Worm (Caenorhabditis elegans) whole organism, young adult: ENCODE measurements around the gene K11C4.2.

Experiments
- B0261.1 ChIP-seq: sonication (generic microtip); optimal IDR thresholded peaks from 2 replicates; lab custom pipeline; 2016; ENCODE audit warnings: mild to moderate bottlenecking, missing genetic modification characterization, moderate library complexity, missing compliant biosample characterization
- C17E4.6 ChIP-seq: fragments of 200-800 bp; sonication (Bioruptor generic); IDR thresholded peaks from 2 replicates; pipeline ENCODE4 v1.3.6; 2022; ENCODE audit warnings: missing genetic modification reagents, missing genetic modification characterization, missing compliant biosample characterization
- F10E7.11 ChIP-seq: sonication (generic microtip); optimal IDR thresholded peaks from 2 replicates; lab custom pipeline; 2017; ENCODE audit warnings: mild to moderate bottlenecking, missing genetic modification characterization, moderate library complexity, missing compliant biosample characterization
- F23B12.7 ChIP-seq: sonication (generic microtip); optimal IDR thresholded peaks from 2 replicates; lab custom pipeline; 2017; ENCODE audit warnings: missing genetic modification characterization, mild to moderate bottlenecking, missing compliant biosample characterization, antibody characterized with exemption, moderate library complexity; ENCODE audit not compliant: insufficient read depth
- F37B4.10 ChIP-seq: fragments of 200-800 bp; sonication (Bioruptor generic); IDR thresholded peaks from 2 replicates; pipeline ENCODE4 v1.3.6; 2022; ENCODE audit warnings: missing genetic modification characterization, missing compliant biosample characterization
- F52B5.7 ChIP-seq: sonication (generic microtip); optimal IDR thresholded peaks from 2 replicates; lab custom pipeline; 2016; ENCODE audit warnings: mild to moderate bottlenecking, missing genetic modification characterization, missing compliant biosample characterization
- F55B11.4 ChIP-seq: sonication (generic microtip); optimal IDR thresholded peaks from 2 replicates; lab custom pipeline; 2016; ENCODE audit warnings: missing compliant biosample characterization, missing genetic modification characterization, borderline replicate concordance; ENCODE audit not compliant: insufficient read depth
- F57C9.4 ChIP-seq: sonication (generic microtip); optimal IDR thresholded peaks from 2 replicates; lab custom pipeline; 2017; ENCODE audit warnings: mild to moderate bottlenecking, missing genetic modification characterization, missing compliant biosample characterization
- T26A5.8 ChIP-seq: sonication (generic microtip); optimal IDR thresholded peaks from 2 replicates; lab custom pipeline; 2016; ENCODE audit warnings: missing genetic modification characterization, missing compliant biosample characterization
- Y79H2A.3 ChIP-seq: fragments of 200-800 bp; sonication (Bioruptor generic); conservative IDR thresholded peaks from 2 replicates; pipeline ENCODE4 v1.3.6; 2022; ENCODE audit warnings: missing genetic modification reagents, missing genetic modification characterization, missing compliant biosample characterization
- ZK185.1 ChIP-seq: sonication (generic microtip); optimal IDR thresholded peaks from 2 replicates; lab custom pipeline; 2016; ENCODE audit warnings: mild to moderate bottlenecking, missing genetic modification characterization, missing compliant biosample characterization; ENCODE audit not compliant: poor library complexity, severe bottlenecking
- atf-7 ChIP-seq: sonication (generic microtip); optimal IDR thresholded peaks from 2 replicates; lab custom pipeline; 2017; ENCODE audit warnings: mild to moderate bottlenecking, missing genetic modification characterization, missing compliant biosample characterization
- attf-3 ChIP-seq: fragments of 200-800 bp; sonication (Bioruptor generic); conservative IDR thresholded peaks from 2 replicates; pipeline ENCODE4 v1.3.6; 2022; ENCODE audit warnings: missing genetic modification reagents, missing genetic modification characterization, missing compliant biosample characterization
- attf-6 ChIP-seq: fragments of 200-800 bp; sonication (Bioruptor generic); IDR thresholded peaks from 2 replicates; pipeline ENCODE4 v1.3.6; 2022; ENCODE audit warnings: missing genetic modification reagents, missing genetic modification characterization, missing compliant biosample characterization
- bed-2 ChIP-seq: fragments of 200-800 bp; sonication (Bioruptor generic); IDR thresholded peaks from 2 replicates; pipeline ENCODE4 v1.3.6; 2022; ENCODE audit warnings: missing genetic modification reagents, missing genetic modification characterization, missing compliant biosample characterization
- cebp-2 ChIP-seq: fragments of 200-800 bp; sonication (Bioruptor generic); IDR thresholded peaks from 2 replicates; pipeline ENCODE4 v1.3.6; 2022; ENCODE audit warnings: missing genetic modification characterization, missing compliant biosample characterization
- ceh-27 ChIP-seq: fragments of 200-800 bp; sonication (Bioruptor generic); optimal IDR thresholded peaks from 2 replicates; lab custom pipeline; 2018; ENCODE audit warnings: mild to moderate bottlenecking, missing genetic modification characterization, moderate library complexity, missing compliant biosample characterization
- chd-7 ChIP-seq: sonication (generic microtip); optimal IDR thresholded peaks from 2 replicates; lab custom pipeline; 2016; ENCODE audit warnings: mild to moderate bottlenecking, missing genetic modification characterization, moderate library complexity, missing compliant biosample characterization
- dpff-1 ChIP-seq: sonication (generic microtip); optimal IDR thresholded peaks from 2 replicates; lab custom pipeline; 2017; ENCODE audit warnings: mild to moderate bottlenecking, missing genetic modification characterization, missing compliant biosample characterization
- egl-18 ChIP-seq: fragments of 200-800 bp; sonication (Bioruptor generic); IDR thresholded peaks from 2 replicates; pipeline ENCODE4 v1.3.6; 2022; ENCODE audit warnings: missing genetic modification reagents, missing genetic modification characterization, missing compliant biosample characterization
- ets-4 ChIP-seq: fragments of 200-800 bp; sonication (Bioruptor generic); optimal IDR thresholded peaks from 2 replicates; lab custom pipeline; 2018; ENCODE audit warnings: mild to moderate bottlenecking, missing genetic modification characterization, missing compliant biosample characterization
- fkh-3 ChIP-seq: sonication (generic microtip); optimal IDR thresholded peaks from 2 replicates; lab custom pipeline; 2016; ENCODE audit warnings: mild to moderate bottlenecking, missing genetic modification characterization, missing compliant biosample characterization
- gei-17 ChIP-seq: fragments of 200-800 bp; sonication (Bioruptor generic); optimal IDR thresholded peaks from 2 replicates; lab custom pipeline; 2018; ENCODE audit warnings: mild to moderate bottlenecking, missing genetic modification characterization, missing compliant biosample characterization
- lag-1 ChIP-seq: fragments of 200-800 bp; sonication (Bioruptor generic); IDR thresholded peaks from 2 replicates; pipeline ENCODE4 v1.3.6; 2022; ENCODE audit warnings: missing genetic modification reagents, missing genetic modification characterization, missing compliant biosample characterization
- let-526 ChIP-seq: fragments of 200-800 bp; sonication (Bioruptor generic); IDR thresholded peaks from 2 replicates; pipeline ENCODE4 v1.3.6; 2022; ENCODE audit warnings: missing genetic modification reagents, missing genetic modification characterization, missing compliant biosample characterization
- lin-26 ChIP-seq: fragments of 200-800 bp; sonication (Bioruptor generic); IDR thresholded peaks from 2 replicates; pipeline ENCODE4 v1.3.6; 2022; ENCODE audit warnings: missing genetic modification reagents, missing genetic modification characterization, missing compliant biosample characterization
- lin-35 ChIP-seq, 3 experiments: fragments of 150-350 bp in 2 of 3; sonication (generic microtip) in 1 of 3; optimal IDR thresholded peaks; 2 replicates each; lab custom pipeline; 2014 to 2018; ENCODE audit warnings: missing biosample characterization in 3 of 3, missing genetic modification characterization in 3 of 3, missing genetic modification reagents in 3 of 3
- lsy-27 ChIP-seq: sonication (generic microtip); optimal IDR thresholded peaks from 2 replicates; lab custom pipeline; 2017; ENCODE audit warnings: missing genetic modification characterization, mild to moderate bottlenecking, missing compliant biosample characterization, antibody characterized with exemption, missing genotype, borderline replicate concordance; ENCODE audit not compliant: insufficient read depth
- madf-3 ChIP-seq: fragments of 200-800 bp; sonication (Bioruptor generic); IDR thresholded peaks from 2 replicates; pipeline ENCODE4 v1.3.6; 2022; ENCODE audit warnings: missing genetic modification reagents, missing genetic modification characterization, missing compliant biosample characterization
- madf-6 ChIP-seq: fragments of 200-800 bp; sonication (Bioruptor generic); IDR thresholded peaks from 2 replicates; pipeline ENCODE4 v1.3.6; 2022; ENCODE audit warnings: missing genetic modification reagents, missing genetic modification characterization, missing compliant biosample characterization
- madf-8 ChIP-seq: fragments of 200-800 bp; sonication (Bioruptor generic); conservative IDR thresholded peaks from 2 replicates; pipeline ENCODE4 v1.3.6; 2022; ENCODE audit warnings: missing genetic modification reagents, missing genetic modification characterization, missing compliant biosample characterization
- mel-28 ChIP-seq: sonication (generic microtip); optimal IDR thresholded peaks from 2 replicates; lab custom pipeline; 2016; ENCODE audit warnings: borderline replicate concordance, mild to moderate bottlenecking, missing genetic modification characterization, missing compliant biosample characterization
- mes-4 ChIP-seq: sonication (generic microtip); optimal IDR thresholded peaks from 2 replicates; lab custom pipeline; 2016; ENCODE audit warnings: missing genotype, missing genetic modification characterization, missing compliant biosample characterization
- nfyb-1 ChIP-seq: fragments of 200-800 bp; sonication (Bioruptor generic); IDR thresholded peaks from 2 replicates; pipeline ENCODE4 v1.3.6; 2022; ENCODE audit warnings: missing genetic modification reagents, missing genetic modification characterization, missing compliant biosample characterization
- nhr-179 ChIP-seq: sonication (generic microtip); optimal IDR thresholded peaks from 2 replicates; lab custom pipeline; 2016; ENCODE audit warnings: mild to moderate bottlenecking, missing genetic modification characterization, missing compliant biosample characterization
- nhr-90 ChIP-seq: sonication (generic microtip); optimal IDR thresholded peaks from 2 replicates; lab custom pipeline; 2016; ENCODE audit warnings: missing genotype, mild to moderate bottlenecking, missing genetic modification characterization, missing compliant biosample characterization
- rec-8 ChIP-seq, 2 experiments: sonication (generic microtip); optimal IDR thresholded peaks; 2 replicates each; lab custom pipeline; 2016; ENCODE audit warnings: mild to moderate bottlenecking in 2 of 2, missing genetic modification characterization in 2 of 2, missing genetic modification reagents in 2 of 2, missing genotype in 2 of 2, missing biosample characterization in 1 of 2, missing compliant biosample characterization in 1 of 2, moderate library complexity in 1 of 2
- rpc-1 ChIP-seq, 2 experiments: fragments of 150-350 bp in 1 of 2; sonication (generic microtip) in 1 of 2; optimal IDR thresholded peaks; 2 replicates each; lab custom pipeline; 2014 to 2018; ENCODE audit warnings: missing biosample characterization in 1 of 2, missing genetic modification characterization in 1 of 2, missing genetic modification reagents in 1 of 2, missing genotype in 1 of 2
- tbp1 ChIP-seq: fragments of 200-800 bp; sonication (Bioruptor generic); optimal IDR thresholded peaks from 2 replicates; lab custom pipeline; 2018; ENCODE audit warnings: mild to moderate bottlenecking, missing genetic modification characterization, missing compliant biosample characterization
- tbx-9 ChIP-seq: sonication (generic microtip); optimal IDR thresholded peaks from 2 replicates; lab custom pipeline; 2016; ENCODE audit warnings: borderline replicate concordance, missing genetic modification characterization, inconsistent platforms, missing compliant biosample characterization
- unc-130 ChIP-seq: sonication (generic microtip); optimal IDR thresholded peaks from 2 replicates; lab custom pipeline; 2016; ENCODE audit warnings: missing genetic modification reagents, missing genetic modification characterization, missing compliant biosample characterization
- xnd-1 ChIP-seq: sonication (generic microtip); optimal IDR thresholded peaks from 2 replicates; lab custom pipeline; 2016; ENCODE audit warnings: missing genotype, missing genetic modification reagents, missing genetic modification characterization, missing compliant biosample characterization
- zfh-2 ChIP-seq: fragments of 200-800 bp; sonication (Bioruptor generic); conservative IDR thresholded peaks from 2 replicates; pipeline ENCODE4 v1.3.6; 2022; ENCODE audit warnings: missing genetic modification reagents, missing genetic modification characterization, missing compliant biosample characterization
- ztf-18 ChIP-seq: sonication (generic microtip); optimal IDR thresholded peaks from 2 replicates; lab custom pipeline; 2016; ENCODE audit warnings: missing genotype, mild to moderate bottlenecking, missing genetic modification characterization, missing compliant biosample characterization
- ztf-25 ChIP-seq: fragments of 200-800 bp; sonication (Bioruptor generic); IDR thresholded peaks from 2 replicates; pipeline ENCODE4 v1.3.6; 2022; ENCODE audit warnings: missing genetic modification reagents, missing genetic modification characterization, missing compliant biosample characterization
- ztf-26 ChIP-seq: sonication (generic microtip); optimal IDR thresholded peaks from 2 replicates; lab custom pipeline; 2017; ENCODE audit warnings: missing genetic modification characterization, missing compliant biosample characterization

The K11C4.2 gene

ce11 chrV:6885070-6885469, 9.8 kb upstream of the K11C4.2 start:
- TF ChIP-seq ceh-27 (GFP tag; lab: Kevin White, UChicago) = no peak
- no peak for TF ChIP-seq F55B11.4 (tag; lab: Kevin White, UChicago)
- TF ChIP-seq tbx-9 = no peak
- TF ChIP-seq tbp1 (GFP tag; lab: Kevin White, UChicago) = no peak
- no peak for TF ChIP-seq ztf-25
- TF ChIP-seq madf-8 (GFP tag; lab: Robert Waterston, UW) = no peak
- TF ChIP-seq cebp-2 (GFP tag; lab: Robert Waterston, UW) = no peak
- TF ChIP-seq ztf-26 (tag; lab: Kevin White, UChicago) = no peak
- no peak for TF ChIP-seq F52B5.7 (tag; lab: Kevin White, UChicago)
- no peak for TF ChIP-seq unc-130
- TF ChIP-seq lin-35 (GFP tag; optimal IDR thresholded peaks at IDR 0.05; lab: Kevin White, UChicago) = no peak
- no peak for TF ChIP-seq C17E4.6 (GFP tag; lab: Robert Waterston, UW)
- TF ChIP-seq attf-6 (GFP tag; lab: Robert Waterston, UW) = no peak
- TF ChIP-seq, all 124 proteins: peak for 0

- TF ChIP-seq lin-35 (GFP tag; optimal IDR thresholded peaks at IDR 0.05; lab: Kevin White, UChicago) (peak in 1 of 3 experiments; percentile 68), ets-4 (GFP tag; lab: Kevin White, UChicago) (peak; percentile 56), fkh-3 (tag; lab: Kevin White, UChicago) (peak; percentile 78), lin-26 (GFP tag; lab: Robert Waterston, UW) (peak; percentile 94), lsy-27 (tag; lab: Kevin White, UChicago) (peak; percentile 14), ztf-18 (tag; lab: Kevin White, UChicago) (peak; percentile 69), madf-3 (no peak), F23B12.7 (tag; lab: Kevin White, UChicago) (peak; percentile 88), rec-8 (tag; optimal IDR thresholded peaks at IDR 0.05; lab: Kevin White, UChicago) (peak; percentile 77 to 86), ZK185.1 (peak; percentile 87), F10E7.11 (tag; lab: Kevin White, UChicago) (peak; percentile 72), mes-4 (tag; lab: Kevin White, UChicago) (peak; percentile 47), atf-7 (tag; lab: Kevin White, UChicago) (peak; percentile 63), bed-2 (GFP tag; lab: Robert Waterston, UW) (0 out of 2 replicates have a peak, but pooled peaks have one; percentile 45), F57C9.4 (tag; lab: Kevin White, UChicago) (peak; percentile 48), zfh-2 (peak; percentile 75), F37B4.10 (GFP tag; lab: Robert Waterston, UW) (0 out of 2 replicates have a peak, but pooled peaks have one; percentile 74), xnd-1 (tag; lab: Kevin White, UChicago) (no peak), let-526 (GFP tag; lab: Robert Waterston, UW) (peak; percentile 78; the same call in 1 of the 2 replicates), egl-18 (GFP tag; lab: Robert Waterston, UW) (no peak), ztf-26 (tag; lab: Kevin White, UChicago) (peak; percentile 74), Y79H2A.3 (GFP tag; lab: Robert Waterston, UW) (no peak), gei-17 (GFP tag; lab: Kevin White, UChicago) (no peak), lag-1 (GFP tag; lab: Robert Waterston, UW) (no peak), attf-3 (GFP tag; lab: Robert Waterston, UW) (peak; percentile 57; the same call in 1 of the 2 replicates), nfyb-1 (GFP tag; lab: Robert Waterston, UW) (peak; percentile 76), mel-28 (tag; lab: Kevin White, UChicago) (no peak), T26A5.8 (no peak), B0261.1 (peak; percentile 95), dpff-1 (tag; lab: Kevin White, UChicago) (peak; percentile 44), madf-6 (GFP tag; lab: Robert Waterston, UW) (peak; percentile 51), nhr-90 (peak; percentile 82), nhr-179 (tag; lab: Kevin White, UChicago) (peak; percentile 58), rpc-1 (optimal IDR thresholded peaks at IDR 0.05; lab: Kevin White, UChicago) (peak; percentile 89), rpc-1 (tag; optimal IDR thresholded peaks at IDR 0.05; lab: Kevin White, UChicago) (peak; percentile 87), chd-7 (tag; lab: Kevin White, UChicago) (peak; percentile 85)
Observed at ce11 chrV:6888828-6889227, 6.0 kb upstream of the K11C4.2 start.
